Worm (Caenorhabditis elegans): Measurements from ENCODE around the gene dao-6.

Gene dao-6

DNA sequence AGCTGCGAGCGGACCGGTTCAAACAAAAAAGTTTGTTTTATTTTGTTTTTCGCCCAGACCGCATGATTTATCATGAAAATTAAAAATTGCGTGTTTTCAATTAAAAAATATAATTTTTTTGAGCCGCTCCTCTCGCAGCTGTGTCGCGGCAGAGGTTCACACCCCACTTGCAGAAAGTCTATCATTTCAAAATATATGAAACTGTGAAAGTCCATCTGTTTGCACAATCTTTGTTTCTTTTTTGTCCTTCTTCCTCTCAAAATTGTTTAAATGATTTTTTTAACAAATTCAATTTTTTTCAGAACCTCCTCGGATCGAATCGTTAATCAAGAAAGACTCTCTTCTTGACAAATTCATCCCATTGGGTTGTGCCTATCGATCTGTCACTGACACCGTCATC lies 36.4 kb downstream of the dao-6 start, which contains the start of gene tlk-1:
Gene tlk-1, plus strand, starts transcription at position 301 of the 400 bp plus-strand sequence.
- TF ChIP-seq ceh-82 (tag; optimal IDR thresholded peaks at IDR 0.05) (no peak), pqm-1 (tag; optimal IDR thresholded peaks at IDR 0.05) (no peak), elt-2 (tag; optimal IDR thresholded peaks at IDR 0.05) (no peak), lin-15B (tag; optimal IDR thresholded peaks at IDR 0.05) (no peak)

DNA sequence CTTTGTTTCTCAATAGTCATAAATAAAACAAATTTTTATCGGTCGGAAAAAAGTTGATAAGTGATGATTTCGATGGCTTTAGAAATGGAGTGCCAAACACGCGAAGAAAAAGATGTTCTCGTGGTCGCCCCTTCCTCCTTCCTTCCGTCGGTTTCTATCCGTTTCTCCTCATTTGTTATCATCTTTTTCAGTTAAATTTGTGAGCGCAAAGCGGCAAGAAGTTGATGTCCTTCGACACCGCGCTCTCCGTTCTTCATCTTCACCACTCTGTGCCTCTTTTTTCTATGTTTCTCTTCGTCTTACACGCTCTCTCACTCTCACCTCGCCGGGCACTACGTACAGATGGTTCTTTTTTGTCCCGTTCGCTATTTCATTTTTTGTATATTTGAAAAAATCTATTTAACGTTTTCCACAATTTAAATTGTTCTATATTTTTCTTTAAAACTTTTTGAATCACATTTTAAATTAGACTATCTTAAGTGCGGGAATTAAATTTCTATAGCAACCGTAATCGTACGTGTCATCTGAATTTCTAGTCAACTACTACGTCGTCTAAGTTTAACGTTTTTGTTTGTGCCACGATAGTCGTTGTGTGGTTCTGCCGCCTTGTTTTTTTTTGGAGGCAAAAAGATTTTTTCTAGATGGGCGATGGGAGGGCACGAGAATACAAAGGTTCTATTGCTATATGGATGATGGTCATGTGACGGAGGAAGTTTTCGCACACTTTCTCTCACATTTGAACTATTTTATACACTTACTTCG lies 37.2 kb downstream of the dao-6 start:
- TF ChIP-seq nhr-23 (tag; optimal IDR thresholded peaks at IDR 0.05) (peak; percentile 8), lsy-12 (tag; optimal IDR thresholded peaks at IDR 0.05) (no peak), nhr-67 (tag; optimal IDR thresholded peaks at IDR 0.05) (no peak), lin-39 (tag; optimal IDR thresholded peaks at IDR 0.05) (peak; percentile 20), nhr-25 (tag; optimal IDR thresholded peaks at IDR 0.05) (peak; percentile 49), zag-1 (tag; optimal IDR thresholded peaks at IDR 0.05) (no peak), ztf-4 (tag; optimal IDR thresholded peaks at IDR 0.05) (no peak), ama-1 (optimal IDR thresholded peaks at IDR 0.05) (peak; percentile 34), pqm-1 (tag; optimal IDR thresholded peaks at IDR 0.05) (no peak), nfya-1 (tag; optimal IDR thresholded peaks at IDR 0.05; ENCODE audit: insufficient read depth) (peak; percentile 61), egl-27 (tag; optimal IDR thresholded peaks at IDR 0.05) (no peak), daf-12 (tag; optimal IDR thresholded peaks at IDR 0.05) (no peak), sea-2 (GFP tag; optimal IDR thresholded peaks at IDR 0.05) (no peak), fkh-2 (tag; optimal IDR thresholded peaks at IDR 0.05) (no peak), hmg-11 (tag; optimal IDR thresholded peaks at IDR 0.05) (peak; percentile 16), nhr-28 (tag; optimal IDR thresholded peaks at IDR 0.05) (no peak), elt-2 (tag; optimal IDR thresholded peaks at IDR 0.05) (peak; percentile 7)

ce11 chrIII:9697886-9698285 lies 38.1 kb downstream of the dao-6 start:
- TF ChIP-seq lin-15B (tag; optimal IDR thresholded peaks at IDR 0.05), result no peak
- peak; percentile 29 for TF ChIP-seq nhr-25 (tag; optimal IDR thresholded peaks at IDR 0.05)
- TF ChIP-seq nfya-1 (tag; optimal IDR thresholded peaks at IDR 0.05; ENCODE audit: insufficient read depth), result peak; percentile 23
- no peak for TF ChIP-seq egl-5 (tag; optimal IDR thresholded peaks at IDR 0.05)
- peak; percentile 41 for TF ChIP-seq ama-1 (optimal IDR thresholded peaks at IDR 0.05)
- no peak for TF ChIP-seq nhr-237 (tag; optimal IDR thresholded peaks at IDR 0.05)
- no peak for TF ChIP-seq fos-1 (tag; optimal IDR thresholded peaks at IDR 0.05)

- no peak for TF ChIP-seq nhr-11 (tag; optimal IDR thresholded peaks at IDR 0.05)
- no peak for TF ChIP-seq daf-12 (tag; optimal IDR thresholded peaks at IDR 0.05)
- no peak for TF ChIP-seq mdl-1 (tag; optimal IDR thresholded peaks at IDR 0.05)
- no peak for TF ChIP-seq unc-39 (tag; optimal IDR thresholded peaks at IDR 0.05)
- TF ChIP-seq nhr-67 (tag; optimal IDR thresholded peaks at IDR 0.05), result no peak
- no peak for TF ChIP-seq nhr-76 (tag; optimal IDR thresholded peaks at IDR 0.05)
- no peak for TF ChIP-seq fos-1 (tag; optimal IDR thresholded peaks at IDR 0.05)
- no peak for TF ChIP-seq nhr-28 (tag; optimal IDR thresholded peaks at IDR 0.05)
- TF ChIP-seq aly-2 (tag; optimal IDR thresholded peaks at IDR 0.05), result no peak
- peak; percentile 75 for TF ChIP-seq hmg-11 (tag; optimal IDR thresholded peaks at IDR 0.05)
- peak; percentile 37 for TF ChIP-seq nhr-23 (tag; optimal IDR thresholded peaks at IDR 0.05)
- TF ChIP-seq snpc-4 (tag; optimal IDR thresholded peaks at IDR 0.05), result peak; percentile 59
- TF ChIP-seq ceh-9 (tag; optimal IDR thresholded peaks at IDR 0.05), result no peak
- no peak for TF ChIP-seq ceh-82 (tag; optimal IDR thresholded peaks at IDR 0.05)
- TF ChIP-seq egl-27 (tag; optimal IDR thresholded peaks at IDR 0.05), result no peak
- TF ChIP-seq nhr-25 (tag; optimal IDR thresholded peaks at IDR 0.05), result peak; percentile 14
- TF ChIP-seq nhr-237 (tag; optimal IDR thresholded peaks at IDR 0.05), result no peak
- peak; percentile 23 for TF ChIP-seq elt-2 (tag; optimal IDR thresholded peaks at IDR 0.05)
- no peak for TF ChIP-seq unc-62 (GFP tag; optimal IDR thresholded peaks at IDR 0.05)
- no peak for TF ChIP-seq ZK546.5 (tag; optimal IDR thresholded peaks at IDR 0.05)
- peak; percentile 21 for TF ChIP-seq elt-1 (tag; optimal IDR thresholded peaks at IDR 0.05)
- TF ChIP-seq jun-1 (tag; optimal IDR thresholded peaks at IDR 0.05), result peak; percentile 1
- TF ChIP-seq fkh-10 (GFP tag; optimal IDR thresholded peaks at IDR 0.05), result no peak
- no peak for TF ChIP-seq ztf-11 (tag; optimal IDR thresholded peaks at IDR 0.05)
- TF ChIP-seq ztf-4 (tag; optimal IDR thresholded peaks at IDR 0.05), result no peak
- peak; percentile 12 for TF ChIP-seq ama-1 (optimal IDR thresholded peaks at IDR 0.05)
- no peak for TF ChIP-seq ceh-16 (tag; optimal IDR thresholded peaks at IDR 0.05)
- peak; percentile 74 for TF ChIP-seq lin-15B (tag; optimal IDR thresholded peaks at IDR 0.05)
- peak; percentile 89 for TF ChIP-seq nfya-1 (tag; optimal IDR thresholded peaks at IDR 0.05; ENCODE audit: insufficient read depth)
- TF ChIP-seq egl-5 (tag; optimal IDR thresholded peaks at IDR 0.05), result no peak
- TF ChIP-seq R02D3.7 (tag; optimal IDR thresholded peaks at IDR 0.05), result no peak
- no peak for TF ChIP-seq ceh-28 (tag; optimal IDR thresholded peaks at IDR 0.05)
- no peak for TF ChIP-seq fkh-2 (tag; optimal IDR thresholded peaks at IDR 0.05)
- peak; percentile 56 for TF ChIP-seq pha-4 (tag; optimal IDR thresholded peaks at IDR 0.05)
- peak; percentile 10 for TF ChIP-seq nhr-43 (tag; optimal IDR thresholded peaks at IDR 0.05; ENCODE audit: poor library complexity, severe bottlenecking)
- no peak for TF ChIP-seq nhr-12 (tag; optimal IDR thresholded peaks at IDR 0.05)
- peak; percentile 45 for TF ChIP-seq pqm-1 (tag; optimal IDR thresholded peaks at IDR 0.05)
- TF ChIP-seq sea-2 (GFP tag; optimal IDR thresholded peaks at IDR 0.05), result no peak
- no peak for TF ChIP-seq zag-1 (tag; optimal IDR thresholded peaks at IDR 0.05)
- TF ChIP-seq nhr-77 (tag; optimal IDR thresholded peaks at IDR 0.05), result no peak
- no peak for TF ChIP-seq eor-1 (tag; optimal IDR thresholded peaks at IDR 0.05)
- no peak for TF ChIP-seq lsy-12 (tag; optimal IDR thresholded peaks at IDR 0.05)
Measured at ce11 chrIII:9697323-9697722, 38.7 kb downstream of the dao-6 start.
